Fruit fly (Drosophila melanogaster): ENCODE measurements around the gene MetRS-m.

Gene MetRS-m

dm6 chr3R:14283042-14283626 lies 23.3 kb upstream of the MetRS-m start (continued):
- no peak for TF ChIP-seq hkb (optimal IDR thresholded peaks at IDR 0.05)
- no peak for TF ChIP-seq hkb (GFP tag; IDR thresholded peaks at IDR 0.05)
- no peak for TF ChIP-seq CG6791 (GFP tag; IDR thresholded peaks at IDR 0.05; ENCODE audit: partially characterized antibody)
- no peak for TF ChIP-seq CG7963 (GFP tag; IDR thresholded peaks at IDR 0.05; ENCODE audit: partially characterized antibody)
- TF ChIP-seq exex (tag; optimal IDR thresholded peaks at IDR 0.05) = peak; percentile 73
- peak; percentile 30 for TF ChIP-seq cad (GFP tag; optimal IDR thresholded peaks at IDR 0.05)
- no peak for TF ChIP-seq croc (GFP tag; conservative IDR thresholded peaks at IDR 0.05)
- TF ChIP-seq ham (GFP tag; IDR thresholded peaks at IDR 0.05) = no peak
- no peak for TF ChIP-seq Deaf1 (tag; optimal IDR thresholded peaks at IDR 0.05)
- TF ChIP-seq CG5953 (GFP tag; IDR thresholded peaks at IDR 0.05) = no peak
- no peak for TF ChIP-seq crol (GFP tag; IDR thresholded peaks at IDR 0.05)
- no peak for TF ChIP-seq Dref (GFP tag; IDR thresholded peaks at IDR 0.05)
- no peak for TF ChIP-seq oc (tag; optimal IDR thresholded peaks at IDR 0.05)
- TF ChIP-seq sim (GFP tag; IDR thresholded peaks at IDR 0.05) = no peak
- no peak for TF ChIP-seq cas (GFP tag; IDR thresholded peaks at IDR 0.05)
- peak; percentile 54 for TF ChIP-seq CG13624 (GFP tag; optimal IDR thresholded peaks at IDR 0.05)
- no peak for TF ChIP-seq Jarid2 (GFP tag; optimal IDR thresholded peaks at IDR 0.05)
- TF ChIP-seq fru (optimal IDR thresholded peaks at IDR 0.05) = no peak
- TF ChIP-seq ATbp (GFP tag; optimal IDR thresholded peaks at IDR 0.05) = no peak
- no peak for TF ChIP-seq CG3838 (GFP tag; optimal IDR thresholded peaks at IDR 0.05)
- TF ChIP-seq CG30431 (GFP tag; optimal IDR thresholded peaks at IDR 0.05) = no peak
- no peak for TF ChIP-seq Stat92E (GFP tag; optimal IDR thresholded peaks at IDR 0.05)
- no peak for TF ChIP-seq CG34422 (GFP tag; IDR thresholded peaks at IDR 0.05)
- no peak for TF ChIP-seq CG13123 (GFP tag; optimal IDR thresholded peaks at IDR 0.05)
- no peak for TF ChIP-seq CG10979 (tag; optimal IDR thresholded peaks at IDR 0.05)
- TF ChIP-seq Vsx1 (GFP tag; optimal IDR thresholded peaks at IDR 0.05) = peak; percentile 64
- TF ChIP-seq shn (GFP tag; optimal IDR thresholded peaks at IDR 0.05) = peak; percentile 58
- TF ChIP-seq NC2α (GFP tag; optimal IDR thresholded peaks at IDR 0.05) = no peak
- TF ChIP-seq CG2116 (GFP tag; optimal IDR thresholded peaks at IDR 0.05) = no peak
- TF ChIP-seq CG18619 (GFP tag; optimal IDR thresholded peaks at IDR 0.05) = peak; percentile 55
- no peak for TF ChIP-seq CG4282 (GFP tag; optimal IDR thresholded peaks at IDR 0.05)
- no peak for TF ChIP-seq CG13894 (tag; optimal IDR thresholded peaks at IDR 0.05)
- no peak for TF ChIP-seq CG10366 (GFP tag; IDR thresholded peaks at IDR 0.05)

dm6 chr3R:14282215-14283041 lies 22.6 kb upstream of the MetRS-m start:
- TF ChIP-seq Sox102F (GFP tag; optimal IDR thresholded peaks at IDR 0.05) (no peak), dm (GFP tag; optimal IDR thresholded peaks at IDR 0.05) (no peak), CG12104 (GFP tag; optimal IDR thresholded peaks at IDR 0.05) (no peak), CG7745 (tag; optimal IDR thresholded peaks at IDR 0.05) (peak; percentile 24), CG8290 (GFP tag; optimal IDR thresholded peaks at IDR 0.05) (no peak), CG8290 (tag; optimal IDR thresholded peaks at IDR 0.05) (peak in 1 of 2 experiments; percentile 9), sd (tag; optimal IDR thresholded peaks at IDR 0.05) (peak; percentile 85), CG17359 (tag; optimal IDR thresholded peaks at IDR 0.05) (no peak), ci (GFP tag; IDR thresholded peaks at IDR 0.05) (peak; percentile 44; the same call in 1 of the 3 replicates), CG11696 (GFP tag; IDR thresholded peaks at IDR 0.05) (no peak), Fer3 (tag; optimal IDR thresholded peaks at IDR 0.05) (no peak), HmgD (GFP tag; optimal IDR thresholded peaks at IDR 0.05) (no peak), CG13287 (GFP tag; IDR thresholded peaks at IDR 0.05; ENCODE audit: partially characterized antibody) (no peak), Fer1 (GFP tag; optimal IDR thresholded peaks at IDR 0.05) (no peak), seq (GFP tag; IDR thresholded peaks at IDR 0.05) (no peak), CG12769 (tag; optimal IDR thresholded peaks at IDR 0.05) (peak; percentile 33), Awh (GFP tag; IDR thresholded peaks at IDR 0.05) (0 out of 2 replicates have a peak, but pooled peaks have one; percentile 43), oc (tag; optimal IDR thresholded peaks at IDR 0.05) (peak; percentile 51), CG12744 (GFP tag; optimal IDR thresholded peaks at IDR 0.05) (no peak), crol (GFP tag; IDR thresholded peaks at IDR 0.05) (peak; percentile 90)

Data from whole organism, embryonic.